Fruit fly (Drosophila melanogaster) whole organism, adult: ENCODE data around the gene CG12672.

Experiments
- pad ChIP-seq: fragments of 200-800 bp; sonication (Bioruptor generic); optimal IDR thresholded peaks from 3 replicates; lab custom pipeline; 2017; ENCODE audit warnings: missing biosample characterization, missing genetic modification characterization, mild to moderate bottlenecking, moderate library complexity, missing genetic modification reagents
- tj ChIP-seq: fragments of 200-800 bp; sonication (Bioruptor generic); optimal IDR thresholded peaks from 3 replicates; lab custom pipeline; 2017; ENCODE audit warnings: missing biosample characterization, mild to moderate bottlenecking, missing genetic modification characterization, moderate library complexity
- toe ChIP-seq: fragments of 200-800 bp; sonication (Bioruptor generic); optimal IDR thresholded peaks from 2 replicates; lab custom pipeline; 2016; ENCODE audit warnings: missing biosample characterization, missing genetic modification characterization

DNA sequence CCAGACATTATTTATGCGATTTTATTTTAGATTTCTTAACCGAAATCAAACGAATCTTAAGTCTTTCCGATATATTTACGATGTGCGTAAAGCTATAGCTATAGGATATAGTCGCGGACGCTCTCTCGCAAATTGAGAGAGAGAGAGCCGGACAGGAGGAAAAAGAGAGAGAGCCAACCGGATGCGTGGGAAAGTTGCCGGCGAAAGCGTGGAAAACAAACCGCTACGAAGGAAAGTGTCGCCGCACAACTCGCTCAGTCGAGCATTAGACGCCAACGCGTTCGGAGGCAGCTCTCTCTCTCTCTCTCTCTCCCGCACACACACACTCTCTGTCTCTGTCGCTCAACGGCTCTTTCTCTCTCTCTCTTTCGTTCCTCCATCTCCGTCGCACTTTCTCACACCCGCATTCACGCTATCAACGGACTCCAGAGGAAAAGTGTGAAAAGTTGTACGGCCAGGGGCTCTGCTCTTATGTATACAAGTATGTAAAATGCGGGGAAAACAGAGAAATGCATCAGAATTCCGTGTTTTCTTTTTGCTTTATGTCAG is 16.3 kb upstream of the CG12672 start, which contains the start of gene CG6867:
- TF ChIP-seq toe (no peak), pad (GFP tag; lab: Kevin White, UChicago) (no peak), tj (no peak)
